Fruit fly (Drosophila melanogaster) whole organism, pupa: ENCODE measurements around the gene Cdc50.

Experiments used
- CG12605 ChIP-seq: fragments of 200-800 bp; sonication (Bioruptor generic); IDR thresholded peaks from 2 replicates; pipeline ENCODE4 v1.3.6; 2022; ENCODE audit warnings: missing biosample characterization, missing genetic modification characterization
- CG13204 ChIP-seq: fragments of 200-800 bp; sonication (Bioruptor generic); optimal IDR thresholded peaks from 2 replicates; lab custom pipeline; 2018; ENCODE audit warnings: missing biosample characterization, mild to moderate bottlenecking, missing genetic modification characterization, moderate library complexity
- CG14655 ChIP-seq: fragments of 200-800 bp; sonication (Bioruptor generic); optimal IDR thresholded peaks from 3 replicates; lab custom pipeline; 2017; ENCODE audit warnings: mild to moderate bottlenecking, missing biosample characterization, missing genetic modification reagents, missing genetic modification characterization
- CG15710 ChIP-seq: fragments of 200-800 bp; sonication (Bioruptor generic); optimal IDR thresholded peaks from 2 replicates; lab custom pipeline; 2018; ENCODE audit warnings: missing biosample characterization, mild to moderate bottlenecking, missing genetic modification characterization, moderate library complexity
- CG17806 ChIP-seq: fragments of 200-800 bp; sonication (Bioruptor generic); optimal IDR thresholded peaks from 2 replicates; lab custom pipeline; 2018; ENCODE audit warnings: missing biosample characterization, mild to moderate bottlenecking, missing genetic modification characterization, moderate library complexity
- CG8301 ChIP-seq: fragments of 200-800 bp; sonication (Bioruptor generic); optimal IDR thresholded peaks from 2 replicates; lab custom pipeline; 2018; ENCODE audit warnings: missing biosample characterization, mild to moderate bottlenecking, missing genetic modification characterization
- EcR ChIP-seq: fragments of 200-800 bp; sonication (Bioruptor generic); optimal IDR thresholded peaks from 3 replicates; lab custom pipeline; 2019; ENCODE audit warnings: missing biosample characterization, missing genetic modification characterization, mild to moderate bottlenecking, moderate library complexity, missing genetic modification reagents
- Ets98B ChIP-seq: fragments of 200-800 bp; sonication (Bioruptor generic); IDR thresholded peaks from 2 replicates; pipeline ENCODE4 v1.3.6; 2022; ENCODE audit warnings: missing biosample characterization, missing genetic modification characterization

DNA sequence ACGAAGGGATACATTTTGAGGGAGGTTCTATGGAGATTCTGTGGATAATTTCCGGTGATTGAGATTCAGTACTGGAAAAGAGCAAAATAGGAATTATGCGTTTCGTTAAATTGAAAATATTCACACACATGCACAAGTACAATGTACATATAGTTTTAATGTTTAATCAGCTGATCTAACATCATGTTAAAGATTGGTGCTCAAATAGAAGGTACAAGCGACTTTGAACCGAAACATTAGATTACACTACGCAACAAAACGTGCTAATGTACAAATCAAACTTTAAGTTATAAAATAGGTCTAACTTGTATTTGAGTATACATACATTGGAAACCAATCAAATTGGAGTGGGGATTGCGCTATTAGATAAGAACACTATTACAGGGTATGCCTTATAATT is 21.0 kb downstream of the Cdc50 start:
- TF ChIP-seq CG12605 (GFP tag; lab: Robert Waterston, UW) = no peak
- TF ChIP-seq CG8301 (tag; lab: Kevin White, UChicago) = no peak
- TF ChIP-seq EcR (GFP tag; lab: Kevin White, UChicago) = no peak
- TF ChIP-seq CG17806 = no peak
- no peak for TF ChIP-seq CG14655 (GFP tag; lab: Kevin White, UChicago)
- TF ChIP-seq CG13204 = no peak
- TF ChIP-seq Ets98B (GFP tag; lab: Robert Waterston, UW) = no peak
- no peak for TF ChIP-seq CG15710
